Worm (Caenorhabditis elegans) whole organism, young adult: Measurements from ENCODE around the gene ral-1.

Experiments
- B0035.1 ChIP-seq: sonication (generic microtip); optimal IDR thresholded peaks from 2 replicates; lab custom pipeline; 2016; ENCODE audit warnings: missing genetic modification characterization, mild to moderate bottlenecking, missing compliant biosample characterization, missing genotype, missing genetic modification reagents
- C06A6.2 ChIP-seq: fragments of 200-800 bp; sonication (Bioruptor generic); conservative IDR thresholded peaks from 2 replicates; pipeline ENCODE4 v1.3.6; 2022; ENCODE audit warnings: missing genetic modification characterization, missing compliant biosample characterization
- D2030.7 ChIP-seq: fragments of 200-800 bp; sonication (Bioruptor generic); IDR thresholded peaks from 2 replicates; pipeline ENCODE4 v1.3.6; 2022; ENCODE audit warnings: missing genetic modification reagents, missing genetic modification characterization, missing compliant biosample characterization
- F33H1.4 ChIP-seq: fragments of 200-800 bp; sonication (Bioruptor generic); IDR thresholded peaks from 2 replicates; pipeline ENCODE4 v1.3.6; 2022; ENCODE audit warnings: missing genetic modification reagents, missing genetic modification characterization, missing compliant biosample characterization
- F49E8.2 ChIP-seq: sonication (generic microtip); optimal IDR thresholded peaks from 3 replicates; lab custom pipeline; 2017; ENCODE audit warnings: missing genetic modification characterization, mild to moderate bottlenecking, missing compliant biosample characterization, antibody characterized with exemption, moderate library complexity; ENCODE audit not compliant: insufficient read depth
- F52B5.7 ChIP-seq: sonication (generic microtip); optimal IDR thresholded peaks from 2 replicates; lab custom pipeline; 2016; ENCODE audit warnings: mild to moderate bottlenecking, missing genetic modification characterization, missing compliant biosample characterization
- F57A8.1 ChIP-seq: fragments of 200-800 bp; sonication (Bioruptor generic); optimal IDR thresholded peaks from 2 replicates; lab custom pipeline; 2018; ENCODE audit warnings: mild to moderate bottlenecking, missing genetic modification characterization, moderate library complexity, missing compliant biosample characterization
- T07F8.4 ChIP-seq: sonication (generic microtip); optimal IDR thresholded peaks from 2 replicates; lab custom pipeline; 2016; ENCODE audit warnings: mild to moderate bottlenecking, missing genetic modification characterization, moderate library complexity, missing compliant biosample characterization
- Y53G8AR.9 ChIP-seq: fragments of 200-800 bp; sonication (Bioruptor generic); conservative IDR thresholded peaks from 2 replicates; pipeline ENCODE4 v1.3.6; 2022; ENCODE audit warnings: missing genetic modification reagents, missing genetic modification characterization, missing compliant biosample characterization
- ama-1 ChIP-seq, 3 experiments: fragments of 150-350 bp in 1 of 3; sonication (generic microtip) in 2 of 3; optimal IDR thresholded peaks; 2 replicates each; lab custom pipeline; 2014 to 2018; ENCODE audit warnings: missing biosample characterization in 2 of 3, missing genetic modification characterization in 2 of 3, missing genetic modification reagents in 2 of 3
- athp-1 ChIP-seq: sonication (generic microtip); optimal IDR thresholded peaks from 2 replicates; lab custom pipeline; 2017; ENCODE audit warnings: mild to moderate bottlenecking, missing genetic modification characterization, missing compliant biosample characterization
- attf-3 ChIP-seq: fragments of 200-800 bp; sonication (Bioruptor generic); conservative IDR thresholded peaks from 2 replicates; pipeline ENCODE4 v1.3.6; 2022; ENCODE audit warnings: missing genetic modification reagents, missing genetic modification characterization, missing compliant biosample characterization
- attf-5 ChIP-seq: fragments of 200-800 bp; sonication (Bioruptor generic); optimal IDR thresholded peaks from 2 replicates; lab custom pipeline; 2018; ENCODE audit warnings: mild to moderate bottlenecking, missing genetic modification characterization, missing compliant biosample characterization
- bed-2 ChIP-seq: fragments of 200-800 bp; sonication (Bioruptor generic); IDR thresholded peaks from 2 replicates; pipeline ENCODE4 v1.3.6; 2022; ENCODE audit warnings: missing genetic modification reagents, missing genetic modification characterization, missing compliant biosample characterization
- cebp-1 ChIP-seq, 2 experiments: fragments of 200-800 bp in 1 of 2; sonication (Bioruptor generic) in 1 of 2; sonication (generic microtip) in 1 of 2; IDR thresholded peaks in 1 of 2; optimal IDR thresholded peaks in 1 of 2; 2 replicates each; pipeline versions ENCODE4 v1.3.6 to Lab custom; 2017 to 2022; ENCODE audit warnings: missing compliant biosample characterization in 2 of 2, missing genetic modification characterization in 2 of 2, mild to moderate bottlenecking in 1 of 2, missing genetic modification reagents in 1 of 2, moderate library complexity in 1 of 2
- ceh-79 ChIP-seq: sonication (generic microtip); optimal IDR thresholded peaks from 2 replicates; lab custom pipeline; 2017; ENCODE audit warnings: mild to moderate bottlenecking, missing genetic modification characterization, missing compliant biosample characterization
- die-1 ChIP-seq: sonication (generic microtip); optimal IDR thresholded peaks from 2 replicates; lab custom pipeline; 2016; ENCODE audit warnings: missing genotype, mild to moderate bottlenecking, missing genetic modification characterization, missing compliant biosample characterization
- dpl-1 ChIP-seq: fragments of 150-350 bp; optimal IDR thresholded peaks from 2 replicates; lab custom pipeline; 2014; ENCODE audit warnings: missing biosample characterization, missing genetic modification reagents, missing genetic modification characterization
- efl-1 ChIP-seq: fragments of 150-350 bp; optimal IDR thresholded peaks from 2 replicates; lab custom pipeline; 2014; ENCODE audit warnings: missing biosample characterization, missing genetic modification reagents, missing genetic modification characterization
- egrh-3 ChIP-seq: fragments of 200-800 bp; sonication (Bioruptor generic); IDR thresholded peaks from 2 replicates; pipeline ENCODE4 v1.3.6; 2022; ENCODE audit warnings: missing genetic modification reagents, missing genetic modification characterization, missing compliant biosample characterization
- ekl-4 ChIP-seq: fragments of 200-800 bp; sonication (Bioruptor generic); IDR thresholded peaks from 2 replicates; pipeline ENCODE4 v1.3.6; 2022; ENCODE audit warnings: missing genetic modification reagents, missing genetic modification characterization, missing compliant biosample characterization
- hmg-1.2 ChIP-seq: fragments of 200-800 bp; sonication (Bioruptor generic); IDR thresholded peaks from 2 replicates; pipeline ENCODE4 v1.3.6; 2022; ENCODE audit warnings: missing genetic modification reagents, missing genetic modification characterization, missing compliant biosample characterization
- let-607 ChIP-seq, 2 experiments: fragments of 200-800 bp in 1 of 2; sonication (Bioruptor generic) in 1 of 2; sonication (generic microtip) in 1 of 2; optimal IDR thresholded peaks; 2 replicates each; lab custom pipeline; 2016 to 2018; ENCODE audit warnings: mild to moderate bottlenecking in 2 of 2, missing compliant biosample characterization in 2 of 2, missing genetic modification characterization in 2 of 2, moderate library complexity in 2 of 2, missing genotype in 1 of 2
- lin-35 ChIP-seq, 3 experiments: fragments of 150-350 bp in 2 of 3; sonication (generic microtip) in 1 of 3; optimal IDR thresholded peaks; 2 replicates each; lab custom pipeline; 2014 to 2018; ENCODE audit warnings: missing biosample characterization in 3 of 3, missing genetic modification characterization in 3 of 3, missing genetic modification reagents in 3 of 3
- lir-1 ChIP-seq: fragments of 200-800 bp; sonication (Bioruptor generic); conservative IDR thresholded peaks from 2 replicates; pipeline ENCODE4 v1.3.6; 2022; ENCODE audit warnings: missing genetic modification reagents, missing genetic modification characterization, missing compliant biosample characterization
- lsl-1 ChIP-seq: fragments of 200-800 bp; sonication (Bioruptor generic); optimal IDR thresholded peaks from 2 replicates; lab custom pipeline; 2018; ENCODE audit warnings: mild to moderate bottlenecking, missing genetic modification characterization, moderate library complexity, missing compliant biosample characterization
- lsy-27 ChIP-seq: sonication (generic microtip); optimal IDR thresholded peaks from 2 replicates; lab custom pipeline; 2017; ENCODE audit warnings: missing genetic modification characterization, mild to moderate bottlenecking, missing compliant biosample characterization, antibody characterized with exemption, missing genotype, borderline replicate concordance; ENCODE audit not compliant: insufficient read depth
- madf-3 ChIP-seq: fragments of 200-800 bp; sonication (Bioruptor generic); IDR thresholded peaks from 2 replicates; pipeline ENCODE4 v1.3.6; 2022; ENCODE audit warnings: missing genetic modification reagents, missing genetic modification characterization, missing compliant biosample characterization
- madf-6 ChIP-seq: fragments of 200-800 bp; sonication (Bioruptor generic); IDR thresholded peaks from 2 replicates; pipeline ENCODE4 v1.3.6; 2022; ENCODE audit warnings: missing genetic modification reagents, missing genetic modification characterization, missing compliant biosample characterization
- mcd-1 ChIP-seq: fragments of 200-800 bp; sonication (Bioruptor generic); IDR thresholded peaks from 2 replicates; pipeline ENCODE4 v1.3.6; 2022; ENCODE audit warnings: missing genetic modification reagents, missing genetic modification characterization, missing compliant biosample characterization
- mel-28 ChIP-seq: sonication (generic microtip); optimal IDR thresholded peaks from 2 replicates; lab custom pipeline; 2016; ENCODE audit warnings: borderline replicate concordance, mild to moderate bottlenecking, missing genetic modification characterization, missing compliant biosample characterization
- mes-4 ChIP-seq: sonication (generic microtip); optimal IDR thresholded peaks from 2 replicates; lab custom pipeline; 2016; ENCODE audit warnings: missing genotype, missing genetic modification characterization, missing compliant biosample characterization
- mxl-1 ChIP-seq: sonication (generic microtip); optimal IDR thresholded peaks from 2 replicates; lab custom pipeline; 2016; ENCODE audit warnings: missing genetic modification characterization, missing compliant biosample characterization
- nhr-179 ChIP-seq: sonication (generic microtip); optimal IDR thresholded peaks from 2 replicates; lab custom pipeline; 2016; ENCODE audit warnings: mild to moderate bottlenecking, missing genetic modification characterization, missing compliant biosample characterization
- nhr-80 ChIP-seq: sonication (generic microtip); optimal IDR thresholded peaks from 2 replicates; lab custom pipeline; 2016; ENCODE audit warnings: missing genetic modification characterization, missing compliant biosample characterization
- repo-1 ChIP-seq: sonication (generic microtip); optimal IDR thresholded peaks from 2 replicates; lab custom pipeline; 2017; ENCODE audit warnings: mild to moderate bottlenecking, missing genetic modification characterization, missing compliant biosample characterization
- rpc-1 ChIP-seq, 2 experiments: fragments of 150-350 bp in 1 of 2; sonication (generic microtip) in 1 of 2; optimal IDR thresholded peaks; 2 replicates each; lab custom pipeline; 2014 to 2018; ENCODE audit warnings: missing biosample characterization in 1 of 2, missing genetic modification characterization in 1 of 2, missing genetic modification reagents in 1 of 2, missing genotype in 1 of 2
- sdz-38 ChIP-seq: sonication (generic microtip); optimal IDR thresholded peaks from 2 replicates; lab custom pipeline; 2016; ENCODE audit warnings: missing genotype, missing genetic modification characterization, missing compliant biosample characterization
- snpc-3.4 ChIP-seq: sonication (generic microtip); optimal IDR thresholded peaks from 2 replicates; lab custom pipeline; 2017; ENCODE audit warnings: missing genetic modification characterization, mild to moderate bottlenecking, missing compliant biosample characterization, antibody characterized with exemption, moderate library complexity, missing genotype, missing genetic modification reagents
- tbp1 ChIP-seq: fragments of 200-800 bp; sonication (Bioruptor generic); optimal IDR thresholded peaks from 2 replicates; lab custom pipeline; 2018; ENCODE audit warnings: mild to moderate bottlenecking, missing genetic modification characterization, missing compliant biosample characterization
- unc-62 ChIP-seq: fragments of 150-350 bp; optimal IDR thresholded peaks from 2 replicates; lab custom pipeline; 2014; ENCODE audit warnings: missing biosample characterization, missing genetic modification reagents, missing genetic modification characterization
- zfh-2 ChIP-seq: fragments of 200-800 bp; sonication (Bioruptor generic); conservative IDR thresholded peaks from 2 replicates; pipeline ENCODE4 v1.3.6; 2022; ENCODE audit warnings: missing genetic modification reagents, missing genetic modification characterization, missing compliant biosample characterization
- zim-3 ChIP-seq: sonication (generic microtip); optimal IDR thresholded peaks from 2 replicates; lab custom pipeline; 2017; ENCODE audit warnings: mild to moderate bottlenecking, missing genetic modification characterization, moderate library complexity, missing compliant biosample characterization

ral-1 gene

ce11 chrIII:3322317-3323010 is 11.4 kb downstream of the ral-1 start, which contains the start of gene phf-15:
Gene phf-15, plus strand, starts transcription at chrIII:3322853.
- TF ChIP-seq efl-1: peak; percentile 21
- TF ChIP-seq attf-5: peak; percentile 2
- no peak for TF ChIP-seq ceh-79 (tag; lab: Kevin White, UChicago)
- TF ChIP-seq let-607 (tag; optimal IDR thresholded peaks at IDR 0.05; lab: Kevin White, UChicago): no peak
- TF ChIP-seq madf-3 (GFP tag; lab: Robert Waterston, UW): peak; percentile 98
- no peak for TF ChIP-seq F33H1.4
- TF ChIP-seq zfh-2 (GFP tag; lab: Robert Waterston, UW): 0 out of 2 replicates have a peak, but pooled peaks have one; percentile 30

- TF ChIP-seq C06A6.2 (no peak), zfh-2 (GFP tag; lab: Robert Waterston, UW) (no peak), lsy-27 (no peak), lin-35 (GFP tag; optimal IDR thresholded peaks at IDR 0.05; lab: Kevin White, UChicago) (peak in 1 of 3 experiments; percentile 57), rpc-1 (optimal IDR thresholded peaks at IDR 0.05; lab: Kevin White, UChicago) (no peak), rpc-1 (tag; optimal IDR thresholded peaks at IDR 0.05; lab: Kevin White, UChicago) (no peak), mxl-1 (tag; lab: Kevin White, UChicago) (no peak), unc-62 (GFP tag; lab: Kevin White, UChicago) (no peak), lir-1 (GFP tag; lab: Robert Waterston, UW) (no peak), F33H1.4 (peak; percentile 57), lsl-1 (GFP tag; lab: Kevin White, UChicago) (peak; percentile 45), bed-2 (GFP tag; lab: Robert Waterston, UW) (no peak), mel-28 (peak; percentile 19), athp-1 (tag; lab: Kevin White, UChicago) (peak; percentile 24), die-1 (tag; lab: Kevin White, UChicago) (no peak), zim-3 (no peak), nhr-179 (tag; lab: Kevin White, UChicago) (no peak), hmg-1.2 (GFP tag; lab: Robert Waterston, UW) (peak; percentile 38), tbp1 (GFP tag; lab: Kevin White, UChicago) (peak; percentile 40), F52B5.7 (no peak), efl-1 (no peak), mes-4 (tag; lab: Kevin White, UChicago) (no peak), attf-3 (GFP tag; lab: Robert Waterston, UW) (no peak), egrh-3 (GFP tag; lab: Robert Waterston, UW) (no peak), ekl-4 (GFP tag; lab: Robert Waterston, UW) (0 out of 2 replicates have a peak, but pooled peaks have one; percentile 60), mcd-1 (GFP tag; lab: Robert Waterston, UW) (peak; percentile 74), F49E8.2 (tag; lab: Kevin White, UChicago) (no peak), F57A8.1 (GFP tag; lab: Kevin White, UChicago) (no peak), snpc-3.4 (tag; lab: Kevin White, UChicago) (peak; percentile 46), madf-6 (peak; percentile 55), Y53G8AR.9 (GFP tag; lab: Robert Waterston, UW) (no peak), nhr-80 (tag; lab: Kevin White, UChicago) (no peak), ama-1 (optimal IDR thresholded peaks at IDR 0.05; lab: Kevin White, UChicago) (no peak), ama-1 (GFP tag; optimal IDR thresholded peaks at IDR 0.05; lab: Kevin White, UChicago) (peak; percentile 0 to 25), madf-3 (GFP tag; lab: Robert Waterston, UW) (peak; percentile 93), dpl-1 (GFP tag; lab: Kevin White, UChicago) (no peak), B0035.1 (tag; lab: Kevin White, UChicago) (no peak), sdz-38 (tag; lab: Kevin White, UChicago) (no peak), T07F8.4 (no peak), D2030.7 (GFP tag; lab: Robert Waterston, UW) (0 out of 2 replicates have a peak, but pooled peaks have one; percentile 16), cebp-1 (GFP tag; IDR thresholded peaks at IDR 0.05; lab: Robert Waterston, UW) (no peak), cebp-1 (tag; optimal IDR thresholded peaks at IDR 0.05; lab: Kevin White, UChicago) (peak; percentile 70), repo-1 (tag; lab: Kevin White, UChicago) (peak; percentile 38)
Measured at ce11 chrIII:3323906-3324305, 12.8 kb downstream of the ral-1 start.
